Fruit fly (Drosophila melanogaster) whole organism, embryonic: Measurements from ENCODE around the gene in.

Experiments used
- BEAF-32 ChIP-seq: fragments of 200-800 bp; sonication (Bioruptor generic); optimal IDR thresholded peaks from 3 replicates; lab custom pipeline; 2017; ENCODE audit warnings: missing biosample characterization, missing genetic modification characterization, mild to moderate bottlenecking, moderate library complexity, missing genetic modification reagents
- CG1024 ChIP-seq: fragments of 200-800 bp; sonication (Bioruptor generic); IDR thresholded peaks from 2 replicates; pipeline ENCODE4 v1.3.6; 2022; ENCODE audit warnings: missing biosample characterization, missing genetic modification characterization
- CG11696 ChIP-seq: fragments of 200-800 bp; sonication (Bioruptor generic); IDR thresholded peaks from 2 replicates; pipeline ENCODE4 v1.3.6; 2022; ENCODE audit warnings: missing biosample characterization, missing genetic modification characterization
- CG13424 ChIP-seq: fragments of 200-800 bp; sonication (Bioruptor generic); optimal IDR thresholded peaks from 2 replicates; lab custom pipeline; 2019; ENCODE audit warnings: missing biosample characterization, mild to moderate bottlenecking, missing genetic modification characterization, moderate library complexity
- CG16815 ChIP-seq: fragments of 200-800 bp; sonication (Bioruptor generic); optimal IDR thresholded peaks from 3 replicates; lab custom pipeline; 2017; ENCODE audit warnings: missing biosample characterization, mild to moderate bottlenecking, missing genetic modification characterization
- CG16863 ChIP-seq: fragments of 200-800 bp; sonication (Bioruptor generic); optimal IDR thresholded peaks from 3 replicates; lab custom pipeline; 2016; ENCODE audit warnings: missing biosample characterization, missing genetic modification characterization
- CG17361 ChIP-seq: fragments of 200-800 bp; sonication (Bioruptor generic); IDR thresholded peaks from 3 replicates; pipeline ENCODE4 v1.3.6; 2022; ENCODE audit warnings: missing biosample characterization, missing genetic modification characterization
- CG17802 ChIP-seq: fragments of 200-800 bp; sonication (Bioruptor generic); optimal IDR thresholded peaks from 2 replicates; lab custom pipeline; 2018; ENCODE audit warnings: missing biosample characterization, mild to moderate bottlenecking, missing genetic modification characterization, moderate library complexity
- CG18011 ChIP-seq: fragments of 200-800 bp; sonication (Bioruptor generic); optimal IDR thresholded peaks from 2 replicates; lab custom pipeline; 2017; ENCODE audit warnings: missing biosample characterization, missing genetic modification characterization, mild to moderate bottlenecking, moderate library complexity, missing genotype
- CG18476 ChIP-seq: fragments of 200-800 bp; sonication (Bioruptor generic); optimal IDR thresholded peaks from 2 replicates; lab custom pipeline; 2016; ENCODE audit warnings: missing biosample characterization, mild to moderate bottlenecking, missing genetic modification characterization
- CG32772 ChIP-seq: fragments of 200-800 bp; sonication (Bioruptor generic); IDR thresholded peaks from 2 replicates; pipeline ENCODE4 v1.3.6; 2022; ENCODE audit warnings: missing biosample characterization, missing genetic modification characterization
- CG3281 ChIP-seq: fragments of 200-800 bp; sonication (Bioruptor generic); optimal IDR thresholded peaks from 3 replicates; lab custom pipeline; 2017; ENCODE audit warnings: missing biosample characterization, mild to moderate bottlenecking, missing genetic modification characterization
- CG33213 ChIP-seq: fragments of 200-800 bp; sonication (Bioruptor generic); optimal IDR thresholded peaks from 3 replicates; lab custom pipeline; 2016; ENCODE audit warnings: missing biosample characterization, missing genetic modification characterization
- CG6813 ChIP-seq: fragments of 200-800 bp; sonication (Bioruptor generic); optimal IDR thresholded peaks from 2 replicates; lab custom pipeline; 2017; ENCODE audit warnings: missing biosample characterization, missing genetic modification characterization, mild to moderate bottlenecking, moderate library complexity, missing genetic modification reagents
- CG8089 ChIP-seq: fragments of 200-800 bp; sonication (Bioruptor generic); optimal IDR thresholded peaks from 3 replicates; lab custom pipeline; 2016; ENCODE audit warnings: missing biosample characterization, missing genetic modification characterization
- CG8765 ChIP-seq: fragments of 200-800 bp; sonication (Bioruptor generic); IDR thresholded peaks from 2 replicates; pipeline ENCODE4 v1.3.6; 2022; ENCODE audit warnings: missing biosample characterization, missing genetic modification characterization
- Gsc ChIP-seq: fragments of 200-800 bp; sonication (Bioruptor generic); IDR thresholded peaks from 2 replicates; pipeline ENCODE4 v1.3.6; 2022; ENCODE audit warnings: missing biosample characterization, missing genetic modification characterization
- HLH3B ChIP-seq: fragments of 200-800 bp; sonication (Bioruptor generic); IDR thresholded peaks from 2 replicates; pipeline ENCODE4 v1.3.6; 2022; ENCODE audit warnings: missing biosample characterization, missing genetic modification characterization
- HLH4C ChIP-seq: fragments of 200-800 bp; sonication (Bioruptor generic); IDR thresholded peaks from 3 replicates; pipeline ENCODE4 v1.3.6; 2022; ENCODE audit warnings: missing biosample characterization, missing genetic modification characterization; ENCODE audit not compliant: partially characterized antibody
- Jarid2 ChIP-seq: fragments of 200-800 bp; sonication (Bioruptor generic); optimal IDR thresholded peaks from 3 replicates; lab custom pipeline; 2017; ENCODE audit warnings: mild to moderate bottlenecking, missing biosample characterization, missing genetic modification reagents, missing genetic modification characterization
- Mrtf ChIP-seq: fragments of 200-800 bp; sonication (Bioruptor generic); IDR thresholded peaks from 3 replicates; pipeline ENCODE4 v1.3.6; 2022; ENCODE audit warnings: missing biosample characterization, missing genetic modification characterization
- NK7.1 ChIP-seq: fragments of 200-800 bp; sonication (Bioruptor generic); optimal IDR thresholded peaks from 3 replicates; lab custom pipeline; 2016; ENCODE audit warnings: missing biosample characterization, missing genetic modification characterization
- Oli ChIP-seq: fragments of 200-800 bp; sonication (Bioruptor generic); optimal IDR thresholded peaks from 2 replicates; lab custom pipeline; 2018; ENCODE audit warnings: missing biosample characterization, mild to moderate bottlenecking, missing genetic modification characterization, moderate library complexity
- Poxn ChIP-seq: fragments of 200-800 bp; sonication (Bioruptor generic); IDR thresholded peaks from 2 replicates; pipeline ENCODE4 v1.3.6; 2022; ENCODE audit warnings: missing biosample characterization, missing genetic modification characterization
- Sry-β ChIP-seq: fragments of 200-800 bp; sonication (Bioruptor generic); optimal IDR thresholded peaks from 2 replicates; lab custom pipeline; 2018; ENCODE audit warnings: missing biosample characterization, mild to moderate bottlenecking, missing genetic modification characterization, moderate library complexity
- al ChIP-seq: fragments of 200-800 bp; sonication (Bioruptor generic); IDR thresholded peaks from 2 replicates; pipeline ENCODE4 v1.3.6; 2022; ENCODE audit warnings: missing biosample characterization, missing genetic modification characterization
- amos ChIP-seq: fragments of 200-800 bp; sonication (Bioruptor generic); IDR thresholded peaks from 2 replicates; pipeline ENCODE4 v1.3.6; 2022; ENCODE audit warnings: missing biosample characterization, missing genetic modification characterization; ENCODE audit not compliant: partially characterized antibody
- az2 ChIP-seq: fragments of 200-800 bp; sonication (Bioruptor generic); optimal IDR thresholded peaks from 3 replicates; lab custom pipeline; 2016; ENCODE audit warnings: missing biosample characterization, missing genetic modification characterization
- bsh ChIP-seq, 2 experiments: fragments of 200-800 bp; sonication (Bioruptor generic); optimal IDR thresholded peaks; 2 replicates each; lab custom pipeline; 2017 to 2018; ENCODE audit warnings: mild to moderate bottlenecking in 2 of 2, missing biosample characterization in 2 of 2, missing genetic modification characterization in 2 of 2, moderate library complexity in 1 of 2
- chif ChIP-seq, 2 experiments: fragments of 200-800 bp; sonication (Bioruptor generic); optimal IDR thresholded peaks; 3 replicates each; lab custom pipeline; 2016; ENCODE audit warnings: missing biosample characterization in 2 of 2, missing genetic modification characterization in 2 of 2
- chm ChIP-seq: fragments of 200-800 bp; sonication (Bioruptor generic); IDR thresholded peaks from 2 replicates; pipeline ENCODE4 v1.3.6; 2022; ENCODE audit warnings: missing biosample characterization, missing genetic modification characterization
- chn ChIP-seq: fragments of 200-800 bp; sonication (Bioruptor generic); optimal IDR thresholded peaks from 2 replicates; lab custom pipeline; 2016; ENCODE audit warnings: missing biosample characterization, missing genetic modification characterization
- croc ChIP-seq: fragments of 200-800 bp; sonication (Bioruptor generic); conservative IDR thresholded peaks from 3 replicates; pipeline ENCODE4 v1.3.6; 2022; ENCODE audit warnings: missing biosample characterization, missing genetic modification characterization
- crp ChIP-seq, 2 experiments: fragments of 200-800 bp; sonication (Bioruptor generic); optimal IDR thresholded peaks; 2 replicates in 1 of 2; 3 replicates in 1 of 2; lab custom pipeline; 2017; ENCODE audit warnings: missing biosample characterization in 2 of 2, missing genetic modification characterization in 2 of 2, mild to moderate bottlenecking in 1 of 2, moderate library complexity in 1 of 2
- cwo ChIP-seq: fragments of 200-800 bp; sonication (Bioruptor generic); optimal IDR thresholded peaks from 3 replicates; lab custom pipeline; 2017; ENCODE audit warnings: missing biosample characterization, missing genetic modification characterization, mild to moderate bottlenecking, moderate library complexity, missing genetic modification reagents
- da ChIP-seq: fragments of 200-800 bp; sonication (Bioruptor generic); optimal IDR thresholded peaks from 2 replicates; lab custom pipeline; 2016; ENCODE audit warnings: missing biosample characterization, missing genetic modification characterization
- danr ChIP-seq: fragments of 200-800 bp; sonication (Bioruptor generic); IDR thresholded peaks from 2 replicates; pipeline ENCODE4 v1.3.6; 2022; ENCODE audit warnings: missing biosample characterization, missing genetic modification characterization
- dm ChIP-seq: fragments of 200-800 bp; sonication (Bioruptor generic); optimal IDR thresholded peaks from 3 replicates; lab custom pipeline; 2016; ENCODE audit warnings: missing biosample characterization, missing genetic modification characterization
- gem ChIP-seq: fragments of 200-800 bp; sonication (Bioruptor generic); optimal IDR thresholded peaks from 2 replicates; lab custom pipeline; 2019; ENCODE audit warnings: missing biosample characterization, mild to moderate bottlenecking, missing genetic modification characterization, moderate library complexity
- knrl ChIP-seq: fragments of 200-800 bp; sonication (Bioruptor generic); IDR thresholded peaks from 3 replicates; pipeline ENCODE4 v1.3.6; 2022; ENCODE audit warnings: missing biosample characterization, missing genetic modification characterization; ENCODE audit not compliant: partially characterized antibody
- lbe ChIP-seq: fragments of 200-800 bp; sonication (Bioruptor generic); optimal IDR thresholded peaks from 2 replicates; lab custom pipeline; 2016; ENCODE audit warnings: missing biosample characterization, mild to moderate bottlenecking, missing genetic modification characterization
- maf-S ChIP-seq: fragments of 200-800 bp; sonication (Bioruptor generic); optimal IDR thresholded peaks from 2 replicates; lab custom pipeline; 2016; ENCODE audit warnings: missing biosample characterization, missing genetic modification characterization
- mld ChIP-seq: fragments of 200-800 bp; sonication (Bioruptor generic); IDR thresholded peaks from 3 replicates; pipeline ENCODE4 v1.3.6; 2022; ENCODE audit warnings: missing biosample characterization, missing genetic modification characterization; ENCODE audit not compliant: partially characterized antibody
- oc ChIP-seq: fragments of 200-800 bp; sonication (Bioruptor generic); optimal IDR thresholded peaks from 2 replicates; lab custom pipeline; 2018; ENCODE audit warnings: missing biosample characterization, mild to moderate bottlenecking, missing genetic modification characterization, moderate library complexity
- phol ChIP-seq: fragments of 200-800 bp; sonication (Bioruptor generic); optimal IDR thresholded peaks from 3 replicates; lab custom pipeline; 2018; ENCODE audit warnings: missing biosample characterization, mild to moderate bottlenecking, missing genetic modification characterization, moderate library complexity
- pum ChIP-seq: fragments of 200-800 bp; sonication (Bioruptor generic); optimal IDR thresholded peaks from 2 replicates; lab custom pipeline; 2016; ENCODE audit warnings: missing biosample characterization, missing genetic modification characterization
- sim ChIP-seq: fragments of 200-800 bp; sonication (Bioruptor generic); IDR thresholded peaks from 2 replicates; pipeline ENCODE4 v1.3.6; 2022; ENCODE audit warnings: missing biosample characterization, missing genetic modification characterization
- sima ChIP-seq: fragments of 200-800 bp; sonication (Bioruptor generic); optimal IDR thresholded peaks from 2 replicates; lab custom pipeline; 2016; ENCODE audit warnings: missing biosample characterization, missing genetic modification characterization

in gene

dm6 chr3L:20375878-20376563 is 9.0 kb downstream of the in start, which contains the start of the genes Ide and RhoBTB (continued):
- peak; percentile 70 for TF ChIP-seq CG16863 (GFP tag; lab: Kevin White, UChicago)
- no peak for TF ChIP-seq gem (tag; lab: Kevin White, UChicago)
- peak; percentile 80 for TF ChIP-seq CG3281
- peak; percentile 61 for TF ChIP-seq Mrtf
- peak; percentile 80 for TF ChIP-seq al (GFP tag; lab: Robert Waterston, UW)
- peak; percentile 83 for TF ChIP-seq CG16815 (GFP tag; lab: Kevin White, UChicago)
- TF ChIP-seq Gsc: peak; percentile 43; the same call in 1 of the 2 replicates
- peak in 1 of 2 experiments; percentile 64 for TF ChIP-seq bsh (GFP tag; optimal IDR thresholded peaks at IDR 0.05; lab: Kevin White, UChicago)
- TF ChIP-seq CG17802: peak; percentile 25
- TF ChIP-seq CG13424 (tag; lab: Kevin White, UChicago): peak; percentile 87
- TF ChIP-seq amos (GFP tag; lab: Robert Waterston, UW): 0 out of 2 replicates have a peak, but pooled peaks have one; percentile 10
- peak; percentile 63 for TF ChIP-seq knrl (GFP tag; lab: Robert Waterston, UW)
- peak; percentile 90 for TF ChIP-seq phol (tag; lab: Kevin White, UChicago)
- TF ChIP-seq az2 (GFP tag; lab: Kevin White, UChicago): peak; percentile 80
- TF ChIP-seq pum (GFP tag; lab: Kevin White, UChicago): peak; percentile 91
- TF ChIP-seq CG1024 (GFP tag; lab: Robert Waterston, UW): no peak
- TF ChIP-seq CG18011 (GFP tag; lab: Kevin White, UChicago): peak; percentile 63
- TF ChIP-seq crp (GFP tag; optimal IDR thresholded peaks at IDR 0.05; lab: Kevin White, UChicago): peak; percentile 67 to 91
- no peak for TF ChIP-seq sim (GFP tag; lab: Robert Waterston, UW)
- no peak for TF ChIP-seq oc (tag; lab: Kevin White, UChicago)
- peak; percentile 70 for TF ChIP-seq danr
- TF ChIP-seq chif (GFP tag; optimal IDR thresholded peaks at IDR 0.05; lab: Kevin White, UChicago): peak; percentile 77 to 79
- TF ChIP-seq croc: peak; percentile 48
- peak; percentile 46; the same call in 1 of the 2 replicates for TF ChIP-seq HLH3B
- TF ChIP-seq CG11696 (GFP tag; lab: Robert Waterston, UW): no peak
- TF ChIP-seq CG8765 (GFP tag; lab: Robert Waterston, UW): peak; percentile 66; the same call in 1 of the 2 replicates
- TF ChIP-seq CG33213 (GFP tag; lab: Kevin White, UChicago): peak; percentile 81
- peak; percentile 76 for TF ChIP-seq Oli (tag; lab: Kevin White, UChicago)
- peak; percentile 10; the same call in 1 of the 2 replicates for TF ChIP-seq Poxn
- TF ChIP-seq sima (GFP tag; lab: Kevin White, UChicago): no peak
- peak; percentile 67 for TF ChIP-seq CG32772
- peak; percentile 67 for TF ChIP-seq da (GFP tag; lab: Kevin White, UChicago)
- TF ChIP-seq CG18476 (GFP tag; lab: Kevin White, UChicago): peak; percentile 49
- peak; percentile 37 for TF ChIP-seq lbe (GFP tag; lab: Kevin White, UChicago)
- TF ChIP-seq BEAF-32: peak; percentile 58
- peak; percentile 86 for TF ChIP-seq chn (GFP tag; lab: Kevin White, UChicago)
- TF ChIP-seq HLH4C (GFP tag; lab: Robert Waterston, UW): no peak
- no peak for TF ChIP-seq mld
- peak; percentile 41 for TF ChIP-seq Jarid2 (GFP tag; lab: Kevin White, UChicago)
- peak; percentile 84 for TF ChIP-seq maf-S
- peak; percentile 77 for TF ChIP-seq CG8089 (GFP tag; lab: Kevin White, UChicago)
- peak; percentile 58 for TF ChIP-seq cwo (GFP tag; lab: Kevin White, UChicago)
- TF ChIP-seq chm (GFP tag; lab: Robert Waterston, UW): peak; percentile 24; the same call in 1 of the 2 replicates
- peak; percentile 72 for TF ChIP-seq dm
- no peak for TF ChIP-seq Sry-β (GFP tag; lab: Kevin White, UChicago)
- TF ChIP-seq NK7.1 (GFP tag; lab: Kevin White, UChicago): peak; percentile 50
- no peak for TF ChIP-seq CG6813
- peak; percentile 92 for TF ChIP-seq CG17361
